Worm (Caenorhabditis elegans) whole organism, L1 larva: ENCODE measurements around the gene F40F8.4.

Source experiments
- C04F5.9 ChIP-seq: sonication (generic microtip); optimal IDR thresholded peaks from 2 replicates; lab custom pipeline; 2016; ENCODE audit warnings: missing genetic modification characterization, missing compliant biosample characterization
- aha-1 ChIP-seq: fragments of 150-350 bp; optimal IDR thresholded peaks from 2 replicates; lab custom pipeline; 2014; ENCODE audit warnings: missing biosample characterization, missing genetic modification characterization
- ama-1 ChIP-seq: fragments of 150-350 bp; optimal IDR thresholded peaks from 2 replicates; lab custom pipeline; 2014
- blmp-1 ChIP-seq: fragments of 150-350 bp; optimal IDR thresholded peaks from 2 replicates; lab custom pipeline; 2014; ENCODE audit warnings: missing biosample characterization, missing genetic modification characterization
- ceh-63 ChIP-seq: fragments of 200-800 bp; sonication (Bioruptor generic); optimal IDR thresholded peaks from 2 replicates; lab custom pipeline; 2018; ENCODE audit warnings: mild to moderate bottlenecking, missing genetic modification characterization, missing compliant biosample characterization
- ceh-8 ChIP-seq: fragments of 200-800 bp; sonication (Bioruptor generic); optimal IDR thresholded peaks from 2 replicates; lab custom pipeline; 2018; ENCODE audit warnings: mild to moderate bottlenecking, missing genetic modification characterization, moderate library complexity, missing compliant biosample characterization
- ceh-82 ChIP-seq, 3 experiments: fragments of 150-350 bp in 1 of 3; sonication (generic microtip) in 2 of 3; optimal IDR thresholded peaks; 2 replicates each; lab custom pipeline; 2014 to 2017; ENCODE audit warnings: missing biosample characterization in 3 of 3, missing genetic modification characterization in 3 of 3
- efl-1 ChIP-seq, 4 experiments: fragments of 150-350 bp; optimal IDR thresholded peaks in 3 of 4; peaks in 1 of 4; 1 replicate in 1 of 4; 2 replicates in 3 of 4; lab custom pipeline; 2014; ENCODE audit warnings: missing biosample characterization in 2 of 4, missing genetic modification characterization in 2 of 4, missing genetic modification reagents in 2 of 4
- elt-2 ChIP-seq: sonication (generic microtip); optimal IDR thresholded peaks from 2 replicates; lab custom pipeline; 2016; ENCODE audit warnings: missing genetic modification characterization, mild to moderate bottlenecking, inconsistent platforms, missing compliant biosample characterization, missing genetic modification reagents
- ets-5 ChIP-seq: fragments of 200-800 bp; sonication (Bioruptor generic); IDR thresholded peaks from 2 replicates; pipeline ENCODE4 v1.3.6; 2022; ENCODE audit warnings: missing genetic modification characterization, missing compliant biosample characterization
- fkh-8 ChIP-seq: sonication (generic microtip); optimal IDR thresholded peaks from 2 replicates; lab custom pipeline; 2016; ENCODE audit warnings: mild to moderate bottlenecking, missing genetic modification characterization, missing compliant biosample characterization
- hlh-4 ChIP-seq: sonication (generic microtip); optimal IDR thresholded peaks from 2 replicates; lab custom pipeline; 2016; ENCODE audit warnings: mild to moderate bottlenecking, missing genetic modification characterization, missing compliant biosample characterization
- lin-15B ChIP-seq: fragments of 150-350 bp; sonication (generic microtip); optimal IDR thresholded peaks from 3 replicates; lab custom pipeline; 2014; ENCODE audit warnings: missing biosample characterization, missing genetic modification characterization
- lin-35 ChIP-seq, 2 experiments: fragments of 150-350 bp; optimal IDR thresholded peaks; 2 replicates each; lab custom pipeline; 2014; ENCODE audit warnings: missing biosample characterization in 2 of 2, missing genetic modification characterization in 2 of 2, missing genetic modification reagents in 2 of 2
- lin-39 ChIP-seq: fragments of 150-350 bp; optimal IDR thresholded peaks from 2 replicates; lab custom pipeline; 2014; ENCODE audit warnings: missing biosample characterization, missing genetic modification reagents, missing genetic modification characterization
- lir-3 ChIP-seq: sonication (generic microtip); optimal IDR thresholded peaks from 2 replicates; lab custom pipeline; 2016; ENCODE audit warnings: mild to moderate bottlenecking, missing genetic modification characterization, moderate library complexity, missing compliant biosample characterization; ENCODE audit not compliant: poor library complexity
- lsy-2 ChIP-seq, 2 experiments: fragments of 150-350 bp; optimal IDR thresholded peaks; 2 replicates each; lab custom pipeline; 2014; ENCODE audit warnings: missing biosample characterization in 2 of 2, missing genetic modification characterization in 2 of 2
- mab-9 ChIP-seq: fragments of 200-800 bp; sonication (Bioruptor generic); IDR thresholded peaks from 2 replicates; pipeline ENCODE4 v1.3.6; 2022; ENCODE audit warnings: missing genetic modification reagents, missing genetic modification characterization, missing compliant biosample characterization
- mef-2 ChIP-seq: fragments of 150-350 bp; optimal IDR thresholded peaks from 2 replicates; lab custom pipeline; 2014; ENCODE audit warnings: missing biosample characterization, missing genetic modification characterization
- nhr-19 ChIP-seq: fragments of 200-800 bp; sonication (Bioruptor generic); conservative IDR thresholded peaks from 2 replicates; pipeline ENCODE4 v1.3.6; 2022; ENCODE audit warnings: missing genetic modification characterization, missing compliant biosample characterization
- nhr-237 ChIP-seq: fragments of 150-350 bp; optimal IDR thresholded peaks from 2 replicates; lab custom pipeline; 2014; ENCODE audit warnings: missing biosample characterization, missing genetic modification characterization
- nhr-28 ChIP-seq: fragments of 150-350 bp; optimal IDR thresholded peaks from 2 replicates; lab custom pipeline; 2014; ENCODE audit warnings: missing biosample characterization, missing genetic modification characterization
- nhr-47 ChIP-seq: sonication (generic microtip); optimal IDR thresholded peaks from 2 replicates; lab custom pipeline; 2016; ENCODE audit warnings: mild to moderate bottlenecking, missing genetic modification characterization, moderate library complexity, missing compliant biosample characterization
- nhr-77 ChIP-seq: fragments of 150-350 bp; optimal IDR thresholded peaks from 2 replicates; lab custom pipeline; 2014; ENCODE audit warnings: missing biosample characterization, missing genetic modification characterization
- nhr-85 ChIP-seq: sonication (generic microtip); peaks from one replicate; lab custom pipeline; 2016; ENCODE audit warnings: missing genetic modification characterization, inconsistent platforms, missing compliant biosample characterization
- nhr-90 ChIP-seq: sonication (generic microtip); optimal IDR thresholded peaks from 2 replicates; lab custom pipeline; 2016; ENCODE audit warnings: mild to moderate bottlenecking, missing genetic modification characterization, missing compliant biosample characterization; ENCODE audit not compliant: poor library complexity
- pag-3 ChIP-seq: sonication (generic microtip); optimal IDR thresholded peaks from 2 replicates; lab custom pipeline; 2017; ENCODE audit warnings: missing genetic modification characterization, mild to moderate bottlenecking, missing compliant biosample characterization, antibody characterized with exemption, borderline replicate concordance; ENCODE audit not compliant: insufficient read depth
- rnt-1 ChIP-seq: sonication (generic microtip); optimal IDR thresholded peaks from 2 replicates; lab custom pipeline; 2016; ENCODE audit warnings: mild to moderate bottlenecking, missing genetic modification characterization, moderate library complexity, missing compliant biosample characterization
- skn-1 ChIP-seq: fragments of 150-350 bp; optimal IDR thresholded peaks from 2 replicates; lab custom pipeline; 2014; ENCODE audit warnings: missing biosample characterization, missing genetic modification characterization
- snpc-4 ChIP-seq: fragments of 150-350 bp; optimal IDR thresholded peaks from 2 replicates; lab custom pipeline; 2014; ENCODE audit warnings: missing biosample characterization, missing genetic modification characterization
- snu-23 ChIP-seq: sonication (generic microtip); optimal IDR thresholded peaks from 2 replicates; lab custom pipeline; 2016; ENCODE audit warnings: missing genetic modification characterization, missing compliant biosample characterization
- sox-4 ChIP-seq: sonication (generic microtip); optimal IDR thresholded peaks from 2 replicates; lab custom pipeline; 2016; ENCODE audit warnings: missing genetic modification characterization, missing compliant biosample characterization
- sup-37 ChIP-seq: fragments of 200-800 bp; sonication (Bioruptor generic); optimal IDR thresholded peaks from 2 replicates; lab custom pipeline; 2018; ENCODE audit warnings: mild to moderate bottlenecking, missing genetic modification characterization, missing compliant biosample characterization
- tbx-2 ChIP-seq: sonication (generic microtip); optimal IDR thresholded peaks from 2 replicates; lab custom pipeline; 2016; ENCODE audit warnings: missing genetic modification characterization, missing compliant biosample characterization
- tlp-1 ChIP-seq: fragments of 150-350 bp; optimal IDR thresholded peaks from 2 replicates; lab custom pipeline; 2014; ENCODE audit warnings: missing biosample characterization, missing genetic modification characterization
- xbp-1 ChIP-seq: sonication (generic microtip); optimal IDR thresholded peaks from 2 replicates; lab custom pipeline; 2016; ENCODE audit warnings: missing genetic modification characterization, missing compliant biosample characterization
- ztf-11 ChIP-seq, 2 experiments: sonication (generic microtip); optimal IDR thresholded peaks; 2 replicates each; lab custom pipeline; 2016 to 2017; ENCODE audit warnings: missing genetic modification characterization in 2 of 2, missing biosample characterization in 1 of 2, missing compliant biosample characterization in 1 of 2

The F40F8.4 gene

ce11 chrII:11097154-11097887, 42.7 kb downstream of the F40F8.4 start, which contains the start of the genes rpl-36.A and nuo-1 (continued):
- peak; percentile 84 for TF ChIP-seq skn-1 (tag; lab: Kevin White, UChicago)
- TF ChIP-seq ets-5 (GFP tag; lab: Robert Waterston, UW), result no peak
- peak; percentile 54 for TF ChIP-seq nhr-90 (tag; lab: Kevin White, UChicago)
- TF ChIP-seq lin-15B (tag; lab: Kevin White, UChicago), result peak; percentile 85
- TF ChIP-seq pag-3 (tag; lab: Kevin White, UChicago), result no peak
- TF ChIP-seq tlp-1, result no peak
- no peak for TF ChIP-seq aha-1 (tag; lab: Kevin White, UChicago)
- TF ChIP-seq ztf-11 (tag; optimal IDR thresholded peaks at IDR 0.05; lab: Kevin White, UChicago), result peak in 1 of 2 experiments; percentile 25
- peak; percentile 77 for TF ChIP-seq fkh-8 (tag; lab: Kevin White, UChicago)
- peak; percentile 56 for TF ChIP-seq nhr-237
- no peak for TF ChIP-seq mab-9 (GFP tag; lab: Robert Waterston, UW)
- TF ChIP-seq snpc-4, result peak; percentile 61
- peak; percentile 97 for TF ChIP-seq blmp-1 (tag; lab: Kevin White, UChicago)
- TF ChIP-seq ceh-8 (GFP tag; lab: Kevin White, UChicago), result no peak
- TF ChIP-seq lir-3 (tag; lab: Kevin White, UChicago), result peak; percentile 51
- TF ChIP-seq sup-37 (GFP tag; lab: Kevin White, UChicago), result no peak
- no peak for TF ChIP-seq ama-1 (lab: Kevin White, UChicago)
- peak; percentile 85 for TF ChIP-seq nhr-47 (tag; lab: Kevin White, UChicago)
- TF ChIP-seq snu-23, result peak; percentile 91
- peak; percentile 79 for TF ChIP-seq xbp-1 (tag; lab: Kevin White, UChicago)
- peak; percentile 88 to 93 for TF ChIP-seq lin-35 (GFP tag; optimal IDR thresholded peaks at IDR 0.05; lab: Kevin White, UChicago)
- peak; percentile 77 for TF ChIP-seq tbx-2 (tag; lab: Kevin White, UChicago)
- TF ChIP-seq ceh-82 (tag; optimal IDR thresholded peaks at IDR 0.05; lab: Kevin White, UChicago), result peak; percentile 58 to 92 (median 76)
- TF ChIP-seq mef-2 (tag; lab: Kevin White, UChicago), result peak; percentile 15
- no peak for TF ChIP-seq elt-2 (tag; lab: Kevin White, UChicago)
- TF ChIP-seq C04F5.9 (tag; lab: Kevin White, UChicago), result peak; percentile 38
- peak; percentile 76 for TF ChIP-seq nhr-19 (GFP tag; lab: Robert Waterston, UW)
- TF ChIP-seq rnt-1, result peak; percentile 84
- TF ChIP-seq ceh-63 (GFP tag; lab: Kevin White, UChicago), result no peak
- no peak for TF ChIP-seq nhr-28 (tag; lab: Kevin White, UChicago)
- TF ChIP-seq nhr-77 (tag; lab: Kevin White, UChicago), result peak; percentile 76
- TF ChIP-seq lin-39, result peak; percentile 13
- no peak for TF ChIP-seq sox-4 (tag; lab: Kevin White, UChicago)

- TF ChIP-seq nhr-77 (tag; lab: Kevin White, UChicago), result peak; percentile 7
- peak; percentile 12 for TF ChIP-seq nhr-90 (tag; lab: Kevin White, UChicago)
- peak; percentile 13 for TF ChIP-seq nhr-47 (tag; lab: Kevin White, UChicago)
- TF ChIP-seq lin-15B (tag; lab: Kevin White, UChicago), result no peak
- TF ChIP-seq hlh-4 (tag; lab: Kevin White, UChicago), result no peak
- TF ChIP-seq lsy-2 (tag; optimal IDR thresholded peaks at IDR 0.05; lab: Kevin White, UChicago), result peak in 1 of 2 experiments; percentile 41
- TF ChIP-seq efl-1 (optimal IDR thresholded peaks at IDR 0.05; lab: Kevin White, UChicago), result peak in 1 of 2 experiments; percentile 6
- peak in 1 of 2 experiments; percentile 34 for TF ChIP-seq efl-1 (GFP tag; optimal IDR thresholded peaks at IDR 0.05 in 1 of 2; lab: Kevin White, UChicago)
- peak; percentile 63 for TF ChIP-seq nhr-85
These were observed 43.8 kb downstream of the F40F8.4 start, which contains the start of gene nbs-1 for ce11 chrII:11096233-11096632. Gene nbs-1 (minus strand): TSS chrII:11096478.
